Worm (Caenorhabditis elegans): ENCODE results near the gene R10E4.3.

R10E4.3 gene

ce11 chrIII:4287379-4287778 lies at the start of gene R10E4.3:
R10E4.3 (minus strand) TSS chrIII:4287479.
- TF ChIP-seq W03F9.2 (tag; optimal IDR thresholded peaks at IDR 0.05) (no peak), dao-5 (tag; optimal IDR thresholded peaks at IDR 0.05) (no peak), him-1 (tag; optimal IDR thresholded peaks at IDR 0.05) (no peak)

ce11 chrIII:4335614-4336013 lies 48.3 kb upstream of the R10E4.3 start:
- TF ChIP-seq W03F9.2 (tag; optimal IDR thresholded peaks at IDR 0.05), result peak; percentile 27
- no peak for TF ChIP-seq him-1 (tag; optimal IDR thresholded peaks at IDR 0.05)

- TF ChIP-seq W03F9.2 (tag; optimal IDR thresholded peaks at IDR 0.05) (peak; percentile 67), him-1 (tag; optimal IDR thresholded peaks at IDR 0.05) (no peak)
These were observed 45.3 kb upstream of the R10E4.3 start, which contains the start of gene cdk-12 for ce11 chrIII:4332543-4333042. cdk-12 (plus strand) TSS chrIII:4332992.

ce11 chrIII:4330984-4331383 lies 43.7 kb upstream of the R10E4.3 start, which contains the start of gene gly-6:
gly-6 (minus strand) TSS chrIII:4331228.
- TF ChIP-seq W03F9.2 (tag; optimal IDR thresholded peaks at IDR 0.05), result no peak
- TF ChIP-seq dao-5 (tag; optimal IDR thresholded peaks at IDR 0.05), result no peak
- no peak for TF ChIP-seq him-1 (tag; optimal IDR thresholded peaks at IDR 0.05)

- no peak for TF ChIP-seq dao-5 (tag; optimal IDR thresholded peaks at IDR 0.05)
- TF ChIP-seq him-1 (tag; optimal IDR thresholded peaks at IDR 0.05), result no peak
- TF ChIP-seq W03F9.2 (tag; optimal IDR thresholded peaks at IDR 0.05), result no peak
These were observed 41.1 kb upstream of the R10E4.3 start for ce11 chrIII:4328208-4328987.

ce11 chrIII:4323859-4324258 lies 36.6 kb upstream of the R10E4.3 start, which contains the start of gene H38K22.9:
H38K22.9 (plus strand) TSS chrIII:4324159.
- no peak for TF ChIP-seq him-1 (tag; optimal IDR thresholded peaks at IDR 0.05)
- TF ChIP-seq dao-5 (tag; optimal IDR thresholded peaks at IDR 0.05), result no peak
- no peak for TF ChIP-seq W03F9.2 (tag; optimal IDR thresholded peaks at IDR 0.05)

- TF ChIP-seq him-1 (tag; optimal IDR thresholded peaks at IDR 0.05) (no peak), dao-5 (tag; optimal IDR thresholded peaks at IDR 0.05) (no peak), W03F9.2 (tag; optimal IDR thresholded peaks at IDR 0.05) (no peak)
These were observed 35.8 kb upstream of the R10E4.3 start for ce11 chrIII:4323120-4323519.

ce11 chrIII:4321399-4321798 lies 34.1 kb upstream of the R10E4.3 start, which contains the start of gene H38K22.7:
H38K22.7 (plus strand) TSS chrIII:4321699.
- TF ChIP-seq him-1 (tag; optimal IDR thresholded peaks at IDR 0.05), result no peak
- TF ChIP-seq dao-5 (tag; optimal IDR thresholded peaks at IDR 0.05), result no peak
- no peak for TF ChIP-seq W03F9.2 (tag; optimal IDR thresholded peaks at IDR 0.05)

- no peak for TF ChIP-seq him-1 (tag; optimal IDR thresholded peaks at IDR 0.05)
- no peak for TF ChIP-seq dao-5 (tag; optimal IDR thresholded peaks at IDR 0.05)
- no peak for TF ChIP-seq W03F9.2 (tag; optimal IDR thresholded peaks at IDR 0.05)
These were observed 32.8 kb upstream of the R10E4.3 start, which contains the start of gene H38K22.6 for ce11 chrIII:4320113-4320512. H38K22.6 (plus strand) TSS chrIII:4320413.

- no peak for TF ChIP-seq dao-5 (tag; optimal IDR thresholded peaks at IDR 0.05)
- no peak for TF ChIP-seq him-1 (tag; optimal IDR thresholded peaks at IDR 0.05)
- TF ChIP-seq W03F9.2 (tag; optimal IDR thresholded peaks at IDR 0.05), result no peak
These were observed 29.9 kb upstream of the R10E4.3 start, which contains the start of gene tag-131 for ce11 chrIII:4317065-4317752. tag-131 (plus strand) TSS chrIII:4317702.

ce11 chrIII:4314502-4314901 lies 27.2 kb upstream of the R10E4.3 start:
- no peak for TF ChIP-seq him-1 (tag; optimal IDR thresholded peaks at IDR 0.05)
- TF ChIP-seq dao-5 (tag; optimal IDR thresholded peaks at IDR 0.05), result no peak
- no peak for TF ChIP-seq W03F9.2 (tag; optimal IDR thresholded peaks at IDR 0.05)

ce11 chrIII:4313061-4313962 lies 26.0 kb upstream of the R10E4.3 start, which contains the start of the genes evl-14 and dcn-1:
evl-14 (minus strand) TSS chrIII:4313128.
dcn-1 (plus strand) TSS chrIII:4313912.
- TF ChIP-seq dao-5 (tag; optimal IDR thresholded peaks at IDR 0.05), result no peak
- TF ChIP-seq him-1 (tag; optimal IDR thresholded peaks at IDR 0.05), result no peak
- TF ChIP-seq W03F9.2 (tag; optimal IDR thresholded peaks at IDR 0.05), result peak; percentile 50

ce11 chrIII:4309303-4309702 lies 22.0 kb upstream of the R10E4.3 start:
- no peak for TF ChIP-seq dao-5 (tag; optimal IDR thresholded peaks at IDR 0.05)
- no peak for TF ChIP-seq him-1 (tag; optimal IDR thresholded peaks at IDR 0.05)

Measured in whole organism, L4/young adult.